Worm (Caenorhabditis elegans) whole organism, midembryonic: Measurements from ENCODE around the gene cyp-34A9.

Experiments
- T22C8.4 ChIP-seq: fragments of 200-800 bp; sonication (Bioruptor generic); IDR thresholded peaks from 2 replicates; pipeline ENCODE4 v1.3.6; 2022; ENCODE audit warnings: missing genetic modification characterization, missing compliant biosample characterization
- cog-1 ChIP-seq: sonication (generic microtip); optimal IDR thresholded peaks from 2 replicates; lab custom pipeline; 2016; ENCODE audit warnings: missing genetic modification characterization, missing compliant biosample characterization
- klf-2 ChIP-seq: fragments of 200-800 bp; sonication (Bioruptor generic); conservative IDR thresholded peaks from 2 replicates; pipeline ENCODE4 v1.3.6; 2022; ENCODE audit warnings: missing genetic modification reagents, missing genetic modification characterization, missing compliant biosample characterization
- tab-1 ChIP-seq: fragments of 200-800 bp; sonication (Bioruptor generic); IDR thresholded peaks from 2 replicates; pipeline ENCODE4 v1.3.6; 2022; ENCODE audit warnings: missing genetic modification characterization, missing compliant biosample characterization
- ztf-29 ChIP-seq: fragments of 200-800 bp; sonication (Bioruptor generic); IDR thresholded peaks from 2 replicates; pipeline ENCODE4 v1.3.6; 2022; ENCODE audit warnings: missing genetic modification reagents, missing genetic modification characterization, missing compliant biosample characterization

- TF ChIP-seq tab-1, result no peak
- TF ChIP-seq ztf-29 (GFP tag; lab: Robert Waterston, UW), result no peak
- TF ChIP-seq cog-1 (tag; lab: Kevin White, UChicago), result no peak
- no peak for TF ChIP-seq T22C8.4
- no peak for TF ChIP-seq klf-2 (GFP tag; lab: Robert Waterston, UW)
These were observed 1.4 kb downstream of the cyp-34A9 start for ce11 chrV:3968929-3969328.
